Worm (Caenorhabditis elegans) whole organism, L1 larva: ENCODE results near the gene ZK1290.1.

ENCODE experiments used
- ceh-82 ChIP-seq, 3 experiments: fragments of 150-350 bp in 1 of 3; sonication (generic microtip) in 2 of 3; optimal IDR thresholded peaks; 2 replicates each; lab custom pipeline; 2014 to 2017; ENCODE audit warnings: missing biosample characterization in 3 of 3, missing genetic modification characterization in 3 of 3
- elt-2 ChIP-seq: sonication (generic microtip); optimal IDR thresholded peaks from 2 replicates; lab custom pipeline; 2016; ENCODE audit warnings: missing genetic modification characterization, mild to moderate bottlenecking, inconsistent platforms, missing compliant biosample characterization, missing genetic modification reagents
- pqm-1 ChIP-seq: sonication (generic microtip); optimal IDR thresholded peaks from 3 replicates; lab custom pipeline; 2017; ENCODE audit warnings: missing biosample characterization, missing genetic modification characterization

ce11 chrII:7570820-7571219, 9.3 kb downstream of the ZK1290.1 start:
- TF ChIP-seq ceh-82 (tag; optimal IDR thresholded peaks at IDR 0.05; lab: Kevin White, UChicago) (no peak), pqm-1 (tag; lab: Kevin White, UChicago) (no peak), elt-2 (tag; lab: Kevin White, UChicago) (no peak)
